Worm (Caenorhabditis elegans): ENCODE data around the gene F46C5.9.

The F46C5.9 gene

DNA sequence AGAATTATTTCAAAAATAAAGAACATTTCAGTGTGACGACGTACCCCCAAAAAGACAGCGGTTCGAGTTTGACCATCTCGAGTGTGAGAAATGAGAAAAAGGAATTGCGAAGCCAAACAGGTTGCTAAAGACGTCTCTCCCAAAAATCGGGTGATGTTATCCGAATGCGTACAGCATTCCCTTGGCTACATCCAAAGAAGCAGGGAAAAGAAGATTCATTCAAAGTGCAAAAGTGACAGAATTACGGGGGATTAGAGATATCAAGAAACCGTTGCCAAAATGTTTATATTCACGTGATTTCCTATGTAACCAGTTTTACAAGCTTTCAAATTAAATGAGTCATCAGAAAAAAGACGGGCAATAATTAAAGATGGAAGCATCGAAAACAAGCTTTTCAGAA, 43.4 kb upstream of the F46C5.9 start:
- TF ChIP-seq aptf-2 (GFP tag; conservative IDR thresholded peaks at IDR 0.05) (no peak), madf-10 (tag; optimal IDR thresholded peaks at IDR 0.05) (no peak), mcd-1 (GFP tag; IDR thresholded peaks at IDR 0.05) (no peak), lin-54 (GFP tag; optimal IDR thresholded peaks at IDR 0.05) (no peak), Y53F4B.3 (GFP tag; IDR thresholded peaks at IDR 0.05) (no peak), rcor-1 (GFP tag; IDR thresholded peaks at IDR 0.05) (no peak), tbx-9 (tag; optimal IDR thresholded peaks at IDR 0.05; ENCODE audit: borderline replicate concordance) (no peak), hlh-12 (tag; optimal IDR thresholded peaks at IDR 0.05) (no peak), cebp-1 (GFP tag; IDR thresholded peaks at IDR 0.05) (no peak), cebp-1 (tag; optimal IDR thresholded peaks at IDR 0.05) (no peak), C06A6.2 (GFP tag; conservative IDR thresholded peaks at IDR 0.05) (no peak), ztf-18 (tag; optimal IDR thresholded peaks at IDR 0.05) (no peak), atf-7 (tag; optimal IDR thresholded peaks at IDR 0.05) (no peak)

DNA sequence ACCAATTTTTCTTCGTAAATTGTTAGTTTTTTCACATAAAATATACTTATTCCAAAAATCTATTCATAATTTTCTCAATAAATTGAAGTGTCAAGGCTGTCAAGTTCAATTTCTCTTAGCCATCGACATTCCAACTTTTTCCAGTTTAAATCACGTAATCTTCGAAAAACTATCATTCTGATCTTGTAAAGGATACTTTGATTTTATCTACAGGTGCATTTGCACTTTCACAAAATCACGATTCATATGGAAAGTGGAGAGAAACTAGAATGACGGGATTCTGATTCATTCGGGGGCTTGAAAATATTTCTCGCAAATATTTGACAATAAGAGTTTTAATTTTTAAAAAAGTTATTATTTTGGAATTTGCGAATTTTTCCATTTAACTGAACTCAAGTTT, 42.7 kb upstream of the F46C5.9 start:
- TF ChIP-seq sdz-38 (tag; optimal IDR thresholded peaks at IDR 0.05) (no peak), attf-5 (GFP tag; optimal IDR thresholded peaks at IDR 0.05) (no peak), F10E7.11 (tag; optimal IDR thresholded peaks at IDR 0.05) (no peak), pha-4 (tag; optimal IDR thresholded peaks at IDR 0.05) (no peak), lin-35 (GFP tag; optimal IDR thresholded peaks at IDR 0.05) (no peak), ceh-91 (GFP tag; IDR thresholded peaks at IDR 0.05) (no peak), dox-1 (GFP tag; IDR thresholded peaks at IDR 0.05) (no peak), dpff-1 (tag; optimal IDR thresholded peaks at IDR 0.05) (no peak), chd-7 (tag; optimal IDR thresholded peaks at IDR 0.05) (no peak)

DNA sequence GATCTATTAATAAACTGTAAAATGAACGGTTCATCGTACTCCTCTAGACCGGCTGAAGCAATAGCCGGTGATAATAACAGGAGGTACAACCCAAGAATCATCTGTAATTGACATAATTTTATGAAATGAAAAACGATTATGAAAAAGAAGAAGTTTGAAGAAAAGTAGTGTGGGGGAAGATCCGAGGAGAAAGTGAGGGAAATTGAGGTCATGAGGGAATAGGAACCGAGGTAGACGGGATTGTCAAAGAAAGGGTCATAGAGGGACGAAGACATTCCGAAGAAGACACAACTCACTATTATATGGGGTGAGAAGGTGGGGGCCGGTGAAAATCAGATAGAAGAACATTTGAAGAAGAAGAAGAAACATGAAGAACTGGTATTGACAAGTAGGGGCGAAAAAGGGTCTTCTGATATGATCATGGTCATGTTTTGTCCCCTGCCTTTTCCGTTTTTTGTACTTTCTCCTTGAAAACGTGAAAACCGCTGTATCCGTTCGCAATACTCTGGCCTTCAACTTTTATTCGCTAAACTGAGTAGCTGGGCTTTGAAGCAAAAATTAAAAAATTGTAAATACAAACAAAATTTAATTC, 41.6 kb upstream of the F46C5.9 start, which contains the start of gene oac-46:
Gene oac-46, minus strand, starts transcription at position 101 of the 592 bp plus-strand sequence.
- no peak for TF ChIP-seq egl-18 (GFP tag; IDR thresholded peaks at IDR 0.05)
- no peak for TF ChIP-seq xnd-1 (tag; optimal IDR thresholded peaks at IDR 0.05)
- TF ChIP-seq hmg-1.2 (GFP tag; IDR thresholded peaks at IDR 0.05): no peak
- TF ChIP-seq F57C9.4 (tag; optimal IDR thresholded peaks at IDR 0.05): no peak
- no peak for TF ChIP-seq sptf-2 (GFP tag; optimal IDR thresholded peaks at IDR 0.05)
- TF ChIP-seq ceh-40 (GFP tag; IDR thresholded peaks at IDR 0.05): no peak

DNA sequence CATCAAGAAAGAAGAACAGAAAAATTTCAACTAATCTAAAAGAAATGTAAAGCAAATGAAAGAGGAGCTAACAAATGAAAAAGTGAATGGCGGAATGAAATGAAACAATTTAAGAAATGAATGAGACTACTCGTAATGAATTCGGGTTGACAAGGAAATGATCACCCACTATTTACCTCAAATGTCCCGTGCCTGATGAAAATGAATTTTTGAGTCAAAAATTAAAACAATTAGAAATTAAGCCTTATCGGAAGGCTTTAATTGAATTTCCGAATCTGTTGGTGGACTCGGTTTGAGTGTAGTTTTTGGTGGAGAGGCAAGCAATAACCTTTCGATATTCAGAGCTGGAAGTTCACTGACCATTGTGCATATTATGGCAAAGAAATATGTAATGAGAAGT, 38.5 kb upstream of the F46C5.9 start:
- TF ChIP-seq F55B11.4 (tag; optimal IDR thresholded peaks at IDR 0.05; ENCODE audit: borderline replicate concordance, insufficient read depth): no peak
- TF ChIP-seq ets-4 (GFP tag; optimal IDR thresholded peaks at IDR 0.05): no peak
- TF ChIP-seq tbp1 (GFP tag; optimal IDR thresholded peaks at IDR 0.05): no peak
- TF ChIP-seq efl-1 (GFP tag; optimal IDR thresholded peaks at IDR 0.05): no peak
- no peak for TF ChIP-seq B0336.3 (GFP tag; IDR thresholded peaks at IDR 0.05)
- TF ChIP-seq tbx-9 (tag; optimal IDR thresholded peaks at IDR 0.05; ENCODE audit: borderline replicate concordance): no peak
- TF ChIP-seq ceh-91 (GFP tag; IDR thresholded peaks at IDR 0.05): no peak
- no peak for TF ChIP-seq F23B12.7 (tag; optimal IDR thresholded peaks at IDR 0.05; ENCODE audit: insufficient read depth)
- no peak for TF ChIP-seq K12H6.12 (tag; optimal IDR thresholded peaks at IDR 0.05)
- no peak for TF ChIP-seq mes-4 (tag; optimal IDR thresholded peaks at IDR 0.05)
- TF ChIP-seq B0035.1 (tag; optimal IDR thresholded peaks at IDR 0.05): no peak
- TF ChIP-seq sea-2 (GFP tag; IDR thresholded peaks at IDR 0.05): no peak
- no peak for TF ChIP-seq ceh-27 (GFP tag; optimal IDR thresholded peaks at IDR 0.05)
- TF ChIP-seq hlh-12 (tag; optimal IDR thresholded peaks at IDR 0.05): no peak
- TF ChIP-seq ztf-22 (GFP tag; optimal IDR thresholded peaks at IDR 0.05): no peak
